Worm (Caenorhabditis elegans) whole organism, L3 larva: ENCODE results near the gene egl-9.

Experiments
- R02D3.7 ChIP-seq: fragments of 150-350 bp; optimal IDR thresholded peaks from 2 replicates; lab custom pipeline; 2014; ENCODE audit warnings: missing biosample characterization, missing genetic modification characterization
- ZK546.5 ChIP-seq: sonication (generic microtip); optimal IDR thresholded peaks from 2 replicates; lab custom pipeline; 2017; ENCODE audit warnings: missing biosample characterization, missing genetic modification characterization
- aly-2 ChIP-seq: fragments of 150-350 bp; optimal IDR thresholded peaks from 2 replicates; lab custom pipeline; 2014; ENCODE audit warnings: missing biosample characterization, missing genetic modification characterization
- ama-1 ChIP-seq: fragments of 150-350 bp; optimal IDR thresholded peaks from 2 replicates; lab custom pipeline; 2018
- ceh-28 ChIP-seq: fragments of 150-350 bp; optimal IDR thresholded peaks from 2 replicates; lab custom pipeline; 2014; ENCODE audit warnings: missing biosample characterization, missing genetic modification reagents, missing genetic modification characterization
- ceh-9 ChIP-seq: sonication (generic microtip); optimal IDR thresholded peaks from 2 replicates; lab custom pipeline; 2018; ENCODE audit warnings: missing biosample characterization, missing genetic modification characterization
- egl-5 ChIP-seq: fragments of 150-350 bp; optimal IDR thresholded peaks from 2 replicates; lab custom pipeline; 2017; ENCODE audit warnings: missing biosample characterization, missing genetic modification reagents, missing genetic modification characterization, inconsistent platforms
- elt-1 ChIP-seq: fragments of 150-350 bp; optimal IDR thresholded peaks from 2 replicates; lab custom pipeline; 2014; ENCODE audit warnings: missing biosample characterization, missing genetic modification characterization
- eor-1 ChIP-seq, 2 experiments: fragments of 150-350 bp; optimal IDR thresholded peaks; 2 replicates each; lab custom pipeline; 2014 to 2018; ENCODE audit warnings: missing biosample characterization in 2 of 2, missing genetic modification characterization in 2 of 2
- fkh-10 ChIP-seq: sonication (generic microtip); optimal IDR thresholded peaks from 2 replicates; lab custom pipeline; 2017; ENCODE audit warnings: missing biosample characterization, missing genetic modification reagents, missing genetic modification characterization
- fos-1 ChIP-seq: fragments of 150-350 bp; optimal IDR thresholded peaks from 2 replicates; lab custom pipeline; 2014; ENCODE audit warnings: missing biosample characterization, missing genetic modification characterization
- hmg-11 ChIP-seq: sonication (generic microtip); optimal IDR thresholded peaks from 2 replicates; lab custom pipeline; 2016; ENCODE audit warnings: missing genetic modification characterization, missing compliant biosample characterization
- jun-1 ChIP-seq: fragments of 150-350 bp; optimal IDR thresholded peaks from 2 replicates; lab custom pipeline; 2014; ENCODE audit warnings: missing biosample characterization, missing genetic modification reagents, missing genetic modification characterization
- lin-39 ChIP-seq: fragments of 150-350 bp; optimal IDR thresholded peaks from 2 replicates; lab custom pipeline; 2018; ENCODE audit warnings: missing biosample characterization, missing genetic modification reagents, missing genetic modification characterization
- mdl-1 ChIP-seq: fragments of 150-350 bp; optimal IDR thresholded peaks from 2 replicates; lab custom pipeline; 2014; ENCODE audit warnings: missing biosample characterization, missing genetic modification characterization
- nfya-1 ChIP-seq: sonication (generic microtip); optimal IDR thresholded peaks from 2 replicates; lab custom pipeline; 2017; ENCODE audit warnings: missing genetic modification characterization, mild to moderate bottlenecking, missing compliant biosample characterization, antibody characterized with exemption, moderate library complexity; ENCODE audit not compliant: insufficient read depth
- nhr-11 ChIP-seq: fragments of 150-350 bp; optimal IDR thresholded peaks from 2 replicates; lab custom pipeline; 2014; ENCODE audit warnings: missing biosample characterization, missing genetic modification characterization
- nhr-237 ChIP-seq: fragments of 150-350 bp; optimal IDR thresholded peaks from 2 replicates; lab custom pipeline; 2014; ENCODE audit warnings: missing biosample characterization, missing genetic modification characterization
- nhr-43 ChIP-seq: sonication (generic microtip); optimal IDR thresholded peaks from 2 replicates; lab custom pipeline; 2016; ENCODE audit warnings: mild to moderate bottlenecking, missing genetic modification characterization, missing compliant biosample characterization; ENCODE audit not compliant: poor library complexity, severe bottlenecking
- nhr-67 ChIP-seq: fragments of 150-350 bp; optimal IDR thresholded peaks from 2 replicates; lab custom pipeline; 2014; ENCODE audit warnings: missing biosample characterization, missing genetic modification characterization
- nhr-76 ChIP-seq: fragments of 150-350 bp; sonication (generic microtip); optimal IDR thresholded peaks from 5 replicates; lab custom pipeline; 2014; ENCODE audit warnings: missing biosample characterization, missing genetic modification characterization
- nhr-77 ChIP-seq: fragments of 150-350 bp; optimal IDR thresholded peaks from 2 replicates; lab custom pipeline; 2014; ENCODE audit warnings: missing biosample characterization, missing genetic modification characterization
- pha-4 ChIP-seq: fragments of 150-350 bp; optimal IDR thresholded peaks from 2 replicates; lab custom pipeline; 2014; ENCODE audit warnings: missing biosample characterization, missing genetic modification reagents, missing genetic modification characterization
- pqm-1 ChIP-seq: fragments of 150-350 bp; optimal IDR thresholded peaks from 2 replicates; lab custom pipeline; 2017; ENCODE audit warnings: missing biosample characterization, missing genetic modification characterization, inconsistent platforms
- sea-2 ChIP-seq: fragments of 150-350 bp; sonication (generic microtip); optimal IDR thresholded peaks from 4 replicates; lab custom pipeline; 2014; ENCODE audit warnings: missing biosample characterization, missing genetic modification reagents, missing genetic modification characterization
- snpc-4 ChIP-seq: fragments of 150-350 bp; optimal IDR thresholded peaks from 2 replicates; lab custom pipeline; 2014; ENCODE audit warnings: missing biosample characterization, missing genetic modification characterization
- tbx-2 ChIP-seq: sonication (generic microtip); optimal IDR thresholded peaks from 2 replicates; lab custom pipeline; 2016; ENCODE audit warnings: mild to moderate bottlenecking, missing genetic modification characterization, missing compliant biosample characterization
- unc-62 ChIP-seq: fragments of 150-350 bp; sonication (generic microtip); optimal IDR thresholded peaks from 4 replicates; lab custom pipeline; 2014; ENCODE audit warnings: missing biosample characterization, missing genetic modification reagents, missing genetic modification characterization
- ztf-11 ChIP-seq: fragments of 150-350 bp; optimal IDR thresholded peaks from 2 replicates; lab custom pipeline; 2014; ENCODE audit warnings: missing biosample characterization, missing genetic modification characterization
- ztf-4 ChIP-seq: fragments of 150-350 bp; optimal IDR thresholded peaks from 2 replicates; lab custom pipeline; 2014; ENCODE audit warnings: missing biosample characterization, missing genetic modification characterization

egl-9 gene

ce11 chrV:10467104-10467503 lies 1.2 kb upstream of the egl-9 start:
- no peak for TF ChIP-seq ztf-11 (tag; lab: Kevin White, UChicago)
- TF ChIP-seq snpc-4 (tag; lab: Kevin White, UChicago) = no peak
- peak; percentile 20 for TF ChIP-seq nfya-1 (tag; lab: Kevin White, UChicago)

ce11 chrV:10467659-10468058 lies 658 bp upstream of the egl-9 start:
- TF ChIP-seq aly-2 (tag; lab: Kevin White, UChicago) (no peak), jun-1 (no peak), fkh-10 (no peak), ceh-9 (tag; lab: Kevin White, UChicago) (no peak), fos-1 (tag; lab: Kevin White, UChicago) (no peak), pqm-1 (tag; lab: Kevin White, UChicago) (no peak), egl-5 (tag; lab: Kevin White, UChicago) (no peak)

ce11 chrV:10468709-10469108 lies 392 bp downstream of the egl-9 start:
- TF ChIP-seq ama-1 (peak; percentile 61), sea-2 (GFP tag; lab: Kevin White, UChicago) (no peak), pqm-1 (tag; lab: Kevin White, UChicago) (no peak)

ce11 chrV:10469845-10470244 lies 1.5 kb downstream of the egl-9 start:
- TF ChIP-seq tbx-2 = no peak
- TF ChIP-seq elt-1 (tag; lab: Kevin White, UChicago) = no peak
- no peak for TF ChIP-seq ztf-4
- no peak for TF ChIP-seq mdl-1 (tag; lab: Kevin White, UChicago)

ce11 chrV:10471007-10471406 lies 2.7 kb downstream of the egl-9 start:
- TF ChIP-seq ama-1 (peak; percentile 21), pha-4 (tag; lab: Kevin White, UChicago) (peak; percentile 13), mdl-1 (tag; lab: Kevin White, UChicago) (no peak)

- TF ChIP-seq nhr-43 (tag; lab: Kevin White, UChicago) (no peak), egl-5 (tag; lab: Kevin White, UChicago) (peak; percentile 1), ama-1 (peak; percentile 85)
- TF ChIP-seq, all 47 proteins: peak for 2
Observed at ce11 chrV:10472901-10473774, 4.8 kb downstream of the egl-9 start.

- TF ChIP-seq pha-4 (tag; lab: Kevin White, UChicago) = peak; percentile 64
- no peak for TF ChIP-seq ztf-11 (tag; lab: Kevin White, UChicago)
- no peak for TF ChIP-seq sea-2 (GFP tag; lab: Kevin White, UChicago)
Observed at ce11 chrV:10474040-10474439, 5.7 kb downstream of the egl-9 start.

- TF ChIP-seq nhr-237 (no peak), nhr-67 (tag; lab: Kevin White, UChicago) (no peak), ama-1 (no peak), ZK546.5 (tag; lab: Kevin White, UChicago) (no peak), hmg-11 (tag; lab: Kevin White, UChicago) (no peak), egl-5 (tag; lab: Kevin White, UChicago) (no peak), nhr-76 (no peak), fkh-10 (no peak)
Observed at ce11 chrV:10475421-10475820, 7.1 kb downstream of the egl-9 start.

- TF ChIP-seq nhr-11 (tag; lab: Kevin White, UChicago) = no peak
- no peak for TF ChIP-seq fkh-10
- peak in 1 of 2 experiments; percentile 22 for TF ChIP-seq eor-1 (tag; optimal IDR thresholded peaks at IDR 0.05; lab: Kevin White, UChicago)
- TF ChIP-seq unc-62 (GFP tag; lab: Kevin White, UChicago) = no peak
- no peak for TF ChIP-seq lin-39
- TF ChIP-seq nhr-77 = no peak
- peak; percentile 95 for TF ChIP-seq ama-1
- peak; percentile 46 for TF ChIP-seq pha-4 (tag; lab: Kevin White, UChicago)
- no peak for TF ChIP-seq R02D3.7 (tag; lab: Kevin White, UChicago)
- TF ChIP-seq ceh-28 (tag; lab: Kevin White, UChicago) = no peak
- TF ChIP-seq pqm-1 (tag; lab: Kevin White, UChicago) = no peak
Observed at ce11 chrV:10476864-10477443, 8.6 kb downstream of the egl-9 start.
